Worm (Caenorhabditis elegans) whole organism, young adult: ENCODE measurements around the gene Y39C12A.9.
A peak's percentile ranks its signal among the peaks of the same experiment; 100 is the strongest.

ENCODE experiments used
- B0035.1 ChIP-seq: sonication (generic microtip); optimal IDR thresholded peaks from 2 replicates; lab custom pipeline; 2016; ENCODE audit warnings: missing genetic modification characterization, mild to moderate bottlenecking, missing compliant biosample characterization, missing genotype, missing genetic modification reagents
- C06A6.2 ChIP-seq: fragments of 200-800 bp; sonication (Bioruptor generic); conservative IDR thresholded peaks from 2 replicates; pipeline ENCODE4 v1.3.6; 2022; ENCODE audit warnings: missing genetic modification characterization, missing compliant biosample characterization
- D2030.7 ChIP-seq: fragments of 200-800 bp; sonication (Bioruptor generic); IDR thresholded peaks from 2 replicates; pipeline ENCODE4 v1.3.6; 2022; ENCODE audit warnings: missing genetic modification reagents, missing genetic modification characterization, missing compliant biosample characterization
- F10E7.11 ChIP-seq: sonication (generic microtip); optimal IDR thresholded peaks from 2 replicates; lab custom pipeline; 2017; ENCODE audit warnings: mild to moderate bottlenecking, missing genetic modification characterization, moderate library complexity, missing compliant biosample characterization
- F22D6.2 ChIP-seq: sonication (generic microtip); optimal IDR thresholded peaks from 2 replicates; lab custom pipeline; 2016; ENCODE audit warnings: mild to moderate bottlenecking, missing genetic modification characterization, missing compliant biosample characterization
- F23B12.7 ChIP-seq: sonication (generic microtip); optimal IDR thresholded peaks from 2 replicates; lab custom pipeline; 2017; ENCODE audit warnings: missing genetic modification characterization, mild to moderate bottlenecking, missing compliant biosample characterization, antibody characterized with exemption, moderate library complexity; ENCODE audit not compliant: insufficient read depth
- F33H1.4 ChIP-seq: fragments of 200-800 bp; sonication (Bioruptor generic); IDR thresholded peaks from 2 replicates; pipeline ENCODE4 v1.3.6; 2022; ENCODE audit warnings: missing genetic modification reagents, missing genetic modification characterization, missing compliant biosample characterization
- F39B2.1 ChIP-seq: fragments of 200-800 bp; sonication (Bioruptor generic); IDR thresholded peaks from 2 replicates; pipeline ENCODE4 v1.3.6; 2022; ENCODE audit warnings: missing genetic modification reagents, missing genetic modification characterization, missing compliant biosample characterization
- F52B5.7 ChIP-seq: sonication (generic microtip); optimal IDR thresholded peaks from 2 replicates; lab custom pipeline; 2016; ENCODE audit warnings: mild to moderate bottlenecking, missing genetic modification characterization, missing compliant biosample characterization
- F57A8.1 ChIP-seq: fragments of 200-800 bp; sonication (Bioruptor generic); optimal IDR thresholded peaks from 2 replicates; lab custom pipeline; 2018; ENCODE audit warnings: mild to moderate bottlenecking, missing genetic modification characterization, moderate library complexity, missing compliant biosample characterization
- K12H6.12 ChIP-seq: fragments of 200-800 bp; sonication (Bioruptor generic); optimal IDR thresholded peaks from 2 replicates; lab custom pipeline; 2018; ENCODE audit warnings: mild to moderate bottlenecking, missing genetic modification characterization, missing compliant biosample characterization
- attf-3 ChIP-seq: fragments of 200-800 bp; sonication (Bioruptor generic); conservative IDR thresholded peaks from 2 replicates; pipeline ENCODE4 v1.3.6; 2022; ENCODE audit warnings: missing genetic modification reagents, missing genetic modification characterization, missing compliant biosample characterization
- attf-6 ChIP-seq: fragments of 200-800 bp; sonication (Bioruptor generic); IDR thresholded peaks from 2 replicates; pipeline ENCODE4 v1.3.6; 2022; ENCODE audit warnings: missing genetic modification reagents, missing genetic modification characterization, missing compliant biosample characterization
- ceh-40 ChIP-seq: fragments of 200-800 bp; sonication (Bioruptor generic); IDR thresholded peaks from 2 replicates; pipeline ENCODE4 v1.3.6; 2022; ENCODE audit warnings: missing genetic modification characterization, missing compliant biosample characterization
- ceh-58 ChIP-seq: fragments of 200-800 bp; sonication (Bioruptor generic); IDR thresholded peaks from 2 replicates; pipeline ENCODE4 v1.3.6; 2022; ENCODE audit warnings: missing genetic modification characterization, missing compliant biosample characterization
- dox-1 ChIP-seq: fragments of 200-800 bp; sonication (Bioruptor generic); IDR thresholded peaks from 2 replicates; pipeline ENCODE4 v1.3.6; 2022; ENCODE audit warnings: missing genetic modification reagents, missing genetic modification characterization, missing compliant biosample characterization
- dpff-1 ChIP-seq: sonication (generic microtip); optimal IDR thresholded peaks from 2 replicates; lab custom pipeline; 2017; ENCODE audit warnings: mild to moderate bottlenecking, missing genetic modification characterization, missing compliant biosample characterization
- egl-18 ChIP-seq: fragments of 200-800 bp; sonication (Bioruptor generic); IDR thresholded peaks from 2 replicates; pipeline ENCODE4 v1.3.6; 2022; ENCODE audit warnings: missing genetic modification reagents, missing genetic modification characterization, missing compliant biosample characterization
- egrh-3 ChIP-seq: fragments of 200-800 bp; sonication (Bioruptor generic); IDR thresholded peaks from 2 replicates; pipeline ENCODE4 v1.3.6; 2022; ENCODE audit warnings: missing genetic modification reagents, missing genetic modification characterization, missing compliant biosample characterization
- hlh-12 ChIP-seq: sonication (generic microtip); optimal IDR thresholded peaks from 2 replicates; lab custom pipeline; 2016; ENCODE audit warnings: missing genetic modification characterization, missing compliant biosample characterization
- hmg-1.2 ChIP-seq: fragments of 200-800 bp; sonication (Bioruptor generic); IDR thresholded peaks from 2 replicates; pipeline ENCODE4 v1.3.6; 2022; ENCODE audit warnings: missing genetic modification reagents, missing genetic modification characterization, missing compliant biosample characterization
- hmg-20 ChIP-seq: fragments of 200-800 bp; sonication (Bioruptor generic); IDR thresholded peaks from 2 replicates; pipeline ENCODE4 v1.3.6; 2022; ENCODE audit warnings: missing genetic modification reagents, missing genetic modification characterization, missing compliant biosample characterization
- let-607 ChIP-seq, 2 experiments: fragments of 200-800 bp in 1 of 2; sonication (Bioruptor generic) in 1 of 2; sonication (generic microtip) in 1 of 2; optimal IDR thresholded peaks; 2 replicates each; lab custom pipeline; 2016 to 2018; ENCODE audit warnings: mild to moderate bottlenecking in 2 of 2, missing compliant biosample characterization in 2 of 2, missing genetic modification characterization in 2 of 2, moderate library complexity in 2 of 2, missing genotype in 1 of 2
- lsl-1 ChIP-seq: fragments of 200-800 bp; sonication (Bioruptor generic); optimal IDR thresholded peaks from 2 replicates; lab custom pipeline; 2018; ENCODE audit warnings: mild to moderate bottlenecking, missing genetic modification characterization, moderate library complexity, missing compliant biosample characterization
- madf-6 ChIP-seq: fragments of 200-800 bp; sonication (Bioruptor generic); IDR thresholded peaks from 2 replicates; pipeline ENCODE4 v1.3.6; 2022; ENCODE audit warnings: missing genetic modification reagents, missing genetic modification characterization, missing compliant biosample characterization
- madf-8 ChIP-seq: fragments of 200-800 bp; sonication (Bioruptor generic); conservative IDR thresholded peaks from 2 replicates; pipeline ENCODE4 v1.3.6; 2022; ENCODE audit warnings: missing genetic modification reagents, missing genetic modification characterization, missing compliant biosample characterization
- nfya-1 ChIP-seq: sonication (generic microtip); optimal IDR thresholded peaks from 2 replicates; lab custom pipeline; 2017; ENCODE audit warnings: antibody characterized with exemption, missing compliant biosample characterization, missing genetic modification characterization, borderline replicate concordance; ENCODE audit not compliant: insufficient read depth
- nhr-27 ChIP-seq: fragments of 200-800 bp; sonication (Bioruptor generic); optimal IDR thresholded peaks from 2 replicates; lab custom pipeline; 2018; ENCODE audit warnings: mild to moderate bottlenecking, missing genetic modification characterization, moderate library complexity, missing compliant biosample characterization
- nhr-80 ChIP-seq: sonication (generic microtip); optimal IDR thresholded peaks from 2 replicates; lab custom pipeline; 2016; ENCODE audit warnings: missing genetic modification characterization, missing compliant biosample characterization
- pbrm-1 ChIP-seq: fragments of 200-800 bp; sonication (Bioruptor generic); IDR thresholded peaks from 2 replicates; pipeline ENCODE4 v1.3.6; 2022; ENCODE audit warnings: missing genetic modification reagents, missing genetic modification characterization, missing compliant biosample characterization
- rcor-1 ChIP-seq: fragments of 200-800 bp; sonication (Bioruptor generic); IDR thresholded peaks from 2 replicates; pipeline ENCODE4 v1.3.6; 2022; ENCODE audit warnings: missing genetic modification reagents, missing genetic modification characterization, missing compliant biosample characterization
- snpc-1.3 ChIP-seq: sonication (generic microtip); optimal IDR thresholded peaks from 2 replicates; lab custom pipeline; 2017; ENCODE audit warnings: missing genetic modification characterization, mild to moderate bottlenecking, missing compliant biosample characterization, antibody characterized with exemption, moderate library complexity, missing genotype, missing genetic modification reagents; ENCODE audit not compliant: insufficient read depth
- snpc-4 ChIP-seq, 5 experiments: fragments of 150-350 bp in 1 of 5; sonication (generic microtip) in 4 of 5; optimal IDR thresholded peaks; 2 replicates each; lab custom pipeline; 2014 to 2018; ENCODE audit warnings: missing genetic modification characterization in 5 of 5, missing biosample characterization in 3 of 5, antibody characterized with exemption in 2 of 5, mild to moderate bottlenecking in 2 of 5, missing compliant biosample characterization in 2 of 5, missing genotype in 2 of 5, moderate library complexity in 2 of 5, missing genetic modification reagents in 1 of 5
- somi-1 ChIP-seq: fragments of 200-800 bp; sonication (Bioruptor generic); optimal IDR thresholded peaks from 2 replicates; lab custom pipeline; 2018; ENCODE audit warnings: mild to moderate bottlenecking, missing genetic modification characterization, missing compliant biosample characterization
- xnd-1 ChIP-seq: sonication (generic microtip); optimal IDR thresholded peaks from 2 replicates; lab custom pipeline; 2016; ENCODE audit warnings: missing genotype, missing genetic modification reagents, missing genetic modification characterization, missing compliant biosample characterization
- zfh-2 ChIP-seq: fragments of 200-800 bp; sonication (Bioruptor generic); conservative IDR thresholded peaks from 2 replicates; pipeline ENCODE4 v1.3.6; 2022; ENCODE audit warnings: missing genetic modification reagents, missing genetic modification characterization, missing compliant biosample characterization
- zim-3 ChIP-seq: sonication (generic microtip); optimal IDR thresholded peaks from 2 replicates; lab custom pipeline; 2017; ENCODE audit warnings: mild to moderate bottlenecking, missing genetic modification characterization, moderate library complexity, missing compliant biosample characterization
- ztf-18 ChIP-seq: sonication (generic microtip); optimal IDR thresholded peaks from 2 replicates; lab custom pipeline; 2016; ENCODE audit warnings: missing genotype, mild to moderate bottlenecking, missing genetic modification characterization, missing compliant biosample characterization
- ztf-22 ChIP-seq: fragments of 200-800 bp; sonication (Bioruptor generic); optimal IDR thresholded peaks from 2 replicates; lab custom pipeline; 2018; ENCODE audit warnings: mild to moderate bottlenecking, missing genetic modification characterization, moderate library complexity, missing compliant biosample characterization
- ztf-25 ChIP-seq: fragments of 200-800 bp; sonication (Bioruptor generic); IDR thresholded peaks from 2 replicates; pipeline ENCODE4 v1.3.6; 2022; ENCODE audit warnings: missing genetic modification reagents, missing genetic modification characterization, missing compliant biosample characterization
- ztf-28 ChIP-seq: fragments of 200-800 bp; sonication (Bioruptor generic); IDR thresholded peaks from 2 replicates; pipeline ENCODE4 v1.3.6; 2022; ENCODE audit warnings: missing genetic modification reagents, missing genetic modification characterization, missing compliant biosample characterization

The Y39C12A.9 gene

DNA sequence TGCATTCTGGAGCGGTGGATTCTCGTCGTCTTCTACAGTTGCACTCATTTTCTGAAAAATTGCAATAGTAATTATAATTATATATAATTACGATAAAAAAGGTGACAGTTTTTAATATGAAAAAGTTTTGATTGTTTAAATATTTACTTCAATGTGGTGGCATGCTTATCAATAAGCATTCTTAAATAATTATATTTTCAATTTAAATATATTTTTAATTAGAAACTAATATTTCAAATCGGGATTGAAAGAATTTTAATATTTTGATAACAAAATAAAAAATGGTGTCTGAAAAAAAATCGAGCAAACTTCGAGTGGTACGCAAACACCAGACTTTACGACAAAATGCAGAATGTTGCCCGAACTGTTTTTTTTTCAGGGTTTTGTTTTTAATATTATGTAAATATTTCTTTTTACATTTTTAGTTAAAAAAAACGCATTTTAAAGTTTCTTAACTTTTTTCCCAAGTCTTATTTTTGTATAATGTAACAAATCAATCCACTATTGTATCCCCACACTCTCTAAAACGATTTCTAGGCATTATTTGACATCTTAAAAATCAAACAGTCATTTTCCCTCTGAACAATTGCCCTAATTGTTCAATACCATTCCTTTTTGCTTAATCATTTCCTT is 23.3 kb upstream of the Y39C12A.9 start, which contains the start of the genes C42C1.12 and C42C1.19:
TSS of gene C42C1.12 (minus strand) at position 51 of the 633 bp plus-strand sequence.
TSS of gene C42C1.19 (plus strand) at position 583 of the 633 bp plus-strand sequence.
- TF ChIP-seq nhr-27 (tag; lab: Kevin White, UChicago) (no peak), F33H1.4 (GFP tag; lab: Robert Waterston, UW) (0 out of 2 replicates have a peak, but pooled peaks have one; percentile 24)

DNA sequence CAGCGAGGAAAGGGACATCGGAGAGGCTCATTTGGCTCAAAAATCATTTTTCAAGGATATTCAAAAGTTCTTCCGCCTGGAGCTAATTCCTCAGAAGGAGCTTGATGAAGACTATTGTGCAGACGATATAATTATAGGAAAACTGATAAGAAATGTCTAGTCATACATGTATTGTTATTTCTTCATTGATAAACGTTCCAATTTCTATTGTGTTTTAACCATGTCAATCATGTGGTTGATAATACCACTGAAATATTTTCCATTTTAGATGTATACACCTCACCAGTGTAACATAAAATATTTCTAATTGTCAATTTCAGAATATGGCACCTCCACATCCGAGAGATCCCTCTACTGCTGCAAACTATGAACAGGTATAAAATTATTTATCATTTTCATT is 20.3 kb upstream of the Y39C12A.9 start, which contains the start of gene ltah-1.1:
TSS of gene ltah-1.1 (plus strand) at position 283 of the 400 bp plus-strand sequence.
- peak; percentile 55 for TF ChIP-seq nhr-80
- TF ChIP-seq let-607 (tag; optimal IDR thresholded peaks at IDR 0.05; lab: Kevin White, UChicago): peak; percentile 2 to 23
- TF ChIP-seq D2030.7 (GFP tag; lab: Robert Waterston, UW): no peak

DNA sequence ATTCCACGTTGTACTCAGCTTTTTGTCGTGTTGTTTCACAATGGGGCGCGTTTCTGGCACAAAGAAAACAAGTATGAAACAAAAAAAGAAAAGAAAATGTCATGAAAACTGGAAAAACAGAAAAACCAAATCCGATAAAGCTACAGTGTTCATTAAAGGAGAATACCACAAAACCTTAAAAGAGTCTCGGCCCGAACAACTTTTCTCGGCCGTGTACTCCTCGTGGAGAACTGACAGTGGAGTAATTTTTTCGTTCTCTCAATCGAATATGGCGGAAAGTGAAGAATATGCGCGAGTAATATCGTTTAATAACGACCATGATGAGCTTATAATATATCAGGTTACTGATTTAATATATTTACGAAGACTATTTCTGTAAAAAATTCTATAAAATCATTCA is 19.5 kb upstream of the Y39C12A.9 start, which contains the start of the genes tag-335 and vkmt-1:
TSS of gene tag-335 (minus strand) at position 88 of the 400 bp plus-strand sequence.
TSS of gene vkmt-1 (plus strand) at position 219 of the 400 bp plus-strand sequence.
- TF ChIP-seq ztf-18 (tag; lab: Kevin White, UChicago) (no peak), F22D6.2 (tag; lab: Kevin White, UChicago) (no peak), hmg-1.2 (no peak), egrh-3 (GFP tag; lab: Robert Waterston, UW) (no peak), ztf-22 (GFP tag; lab: Kevin White, UChicago) (no peak), somi-1 (no peak), F33H1.4 (GFP tag; lab: Robert Waterston, UW) (peak; percentile 77), madf-6 (GFP tag; lab: Robert Waterston, UW) (peak; percentile 68; the same call in 1 of the 2 replicates), C06A6.2 (GFP tag; lab: Robert Waterston, UW) (no peak), egl-18 (GFP tag; lab: Robert Waterston, UW) (no peak), F39B2.1 (no peak), attf-6 (GFP tag; lab: Robert Waterston, UW) (no peak), attf-3 (GFP tag; lab: Robert Waterston, UW) (no peak), K12H6.12 (no peak), nfya-1 (tag; lab: Kevin White, UChicago) (no peak), F52B5.7 (tag; lab: Kevin White, UChicago) (no peak), F57A8.1 (GFP tag; lab: Kevin White, UChicago) (no peak), F10E7.11 (tag; lab: Kevin White, UChicago) (no peak), lsl-1 (peak; percentile 74), hlh-12 (tag; lab: Kevin White, UChicago) (no peak), zim-3 (tag; lab: Kevin White, UChicago) (no peak), let-607 (tag; optimal IDR thresholded peaks at IDR 0.05; lab: Kevin White, UChicago) (peak in 1 of 2 experiments; percentile 16), zfh-2 (no peak), madf-8 (GFP tag; lab: Robert Waterston, UW) (peak; percentile 11; the same call in 1 of the 2 replicates), pbrm-1 (GFP tag; lab: Robert Waterston, UW) (no peak), dox-1 (GFP tag; lab: Robert Waterston, UW) (0 out of 2 replicates have a peak, but pooled peaks have one; percentile 17), snpc-1.3 (tag; lab: Kevin White, UChicago) (peak; percentile 24), D2030.7 (GFP tag; lab: Robert Waterston, UW) (0 out of 2 replicates have a peak, but pooled peaks have one; percentile 36), B0035.1 (tag; lab: Kevin White, UChicago) (no peak), snpc-4 (GFP tag; optimal IDR thresholded peaks at IDR 0.05; lab: Kevin White, UChicago) (no peak), snpc-4 (tag; optimal IDR thresholded peaks at IDR 0.05; lab: Kevin White, UChicago) (peak in 1 of 4 experiments; percentile 21), ztf-25 (no peak), dpff-1 (no peak), F23B12.7 (no peak), rcor-1 (GFP tag; lab: Robert Waterston, UW) (no peak), ceh-40 (GFP tag; lab: Robert Waterston, UW) (no peak), ceh-58 (no peak), ztf-28 (no peak), hmg-20 (GFP tag; lab: Robert Waterston, UW) (no peak), xnd-1 (tag; lab: Kevin White, UChicago) (peak; percentile 48)
